Fruit fly (Drosophila melanogaster): ENCODE measurements around the gene eIF5B.

The eIF5B gene

dm6 chr3L:3420674-3421073 is 40.1 kb downstream of the eIF5B start (continued):
- no peak for TF ChIP-seq Six4 (GFP tag; optimal IDR thresholded peaks at IDR 0.05)
- no peak for TF ChIP-seq Dip3 (GFP tag; optimal IDR thresholded peaks at IDR 0.05)
- TF ChIP-seq eyg (GFP tag; optimal IDR thresholded peaks at IDR 0.05): no peak
- no peak for TF ChIP-seq chif (GFP tag; optimal IDR thresholded peaks at IDR 0.05)
- TF ChIP-seq CG4707 (GFP tag; optimal IDR thresholded peaks at IDR 0.05): no peak
- TF ChIP-seq en (GFP tag; optimal IDR thresholded peaks at IDR 0.05): no peak
- TF ChIP-seq Dfd (GFP tag; optimal IDR thresholded peaks at IDR 0.05): no peak
- no peak for TF ChIP-seq run (tag; optimal IDR thresholded peaks at IDR 0.05)
- TF ChIP-seq Doc2 (GFP tag; IDR thresholded peaks at IDR 0.05): no peak
- TF ChIP-seq Hey (tag; optimal IDR thresholded peaks at IDR 0.05): no peak
- no peak for TF ChIP-seq CG7963 (GFP tag; IDR thresholded peaks at IDR 0.05; ENCODE audit: partially characterized antibody)
- TF ChIP-seq CG7839 (tag; optimal IDR thresholded peaks at IDR 0.05): peak; percentile 34
- TF ChIP-seq cato (GFP tag; optimal IDR thresholded peaks at IDR 0.05; ENCODE audit: borderline replicate concordance): no peak
- TF ChIP-seq zfh1 (GFP tag; IDR thresholded peaks at IDR 0.05): no peak
- TF ChIP-seq D19A (tag; optimal IDR thresholded peaks at IDR 0.05): no peak
- TF ChIP-seq Oli (tag; optimal IDR thresholded peaks at IDR 0.05): peak; percentile 3
- TF ChIP-seq CG10267 (tag; optimal IDR thresholded peaks at IDR 0.05): no peak
- TF ChIP-seq jing (GFP tag; optimal IDR thresholded peaks at IDR 0.05): no peak
- TF ChIP-seq CG13424 (tag; optimal IDR thresholded peaks at IDR 0.05): peak; percentile 11
- no peak for TF ChIP-seq CG7987 (GFP tag; optimal IDR thresholded peaks at IDR 0.05)
- TF ChIP-seq HLH3B (GFP tag; IDR thresholded peaks at IDR 0.05): no peak
- no peak for TF ChIP-seq Dbx (GFP tag; IDR thresholded peaks at IDR 0.05)
- no peak for TF ChIP-seq YL-1 (GFP tag; optimal IDR thresholded peaks at IDR 0.05)
- TF ChIP-seq h (optimal IDR thresholded peaks at IDR 0.05): no peak
- no peak for TF ChIP-seq HLH4C (GFP tag; IDR thresholded peaks at IDR 0.05; ENCODE audit: partially characterized antibody)
- TF ChIP-seq CG10274 (GFP tag; optimal IDR thresholded peaks at IDR 0.05): no peak
- TF ChIP-seq CG12236 (GFP tag; optimal IDR thresholded peaks at IDR 0.05): no peak
- no peak for TF ChIP-seq Dp (GFP tag; optimal IDR thresholded peaks at IDR 0.05)
- TF ChIP-seq Oaz (GFP tag; IDR thresholded peaks at IDR 0.05): no peak
- no peak for TF ChIP-seq CG31224 (GFP tag; IDR thresholded peaks at IDR 0.05)
- no peak for TF ChIP-seq CG12942 (GFP tag; optimal IDR thresholded peaks at IDR 0.05)
- TF ChIP-seq CG11093 (GFP tag; IDR thresholded peaks at IDR 0.05): no peak
- TF ChIP-seq Adf1 (GFP tag; IDR thresholded peaks at IDR 0.05): no peak
- TF ChIP-seq CG7372 (GFP tag; IDR thresholded peaks at IDR 0.05): no peak
- peak; percentile 14 for TF ChIP-seq lilli (GFP tag; optimal IDR thresholded peaks at IDR 0.05)
- TF ChIP-seq maf-S (GFP tag; optimal IDR thresholded peaks at IDR 0.05): no peak
- TF ChIP-seq CG11560 (tag; IDR thresholded peaks at IDR 0.05): no peak
- no peak for TF ChIP-seq CG8290 (GFP tag; optimal IDR thresholded peaks at IDR 0.05)
- no peak for TF ChIP-seq CG8290 (tag; optimal IDR thresholded peaks at IDR 0.05)
- TF ChIP-seq CkIIα-i1 (GFP tag; IDR thresholded peaks at IDR 0.05): no peak
- no peak for TF ChIP-seq TFAM (GFP tag; optimal IDR thresholded peaks at IDR 0.05)
- TF ChIP-seq Meics (GFP tag; optimal IDR thresholded peaks at IDR 0.05): peak; percentile 20
- TF ChIP-seq croc (GFP tag; conservative IDR thresholded peaks at IDR 0.05): no peak
- TF ChIP-seq CG14441 (GFP tag; IDR thresholded peaks at IDR 0.05): no peak
- no peak for TF ChIP-seq knrl (GFP tag; IDR thresholded peaks at IDR 0.05; ENCODE audit: partially characterized antibody)
- TF ChIP-seq CG12071 (GFP tag; optimal IDR thresholded peaks at IDR 0.05): no peak
- TF ChIP-seq CG30403 (GFP tag; optimal IDR thresholded peaks at IDR 0.05): peak; percentile 2
- no peak for TF ChIP-seq CG10565 (GFP tag; optimal IDR thresholded peaks at IDR 0.05)
- TF ChIP-seq fd102C (GFP tag; optimal IDR thresholded peaks at IDR 0.05): no peak
- TF ChIP-seq CG3281 (GFP tag; optimal IDR thresholded peaks at IDR 0.05): peak; percentile 36
- no peak for TF ChIP-seq B-H2 (GFP tag; optimal IDR thresholded peaks at IDR 0.05)
- no peak for TF ChIP-seq CG9727 (GFP tag; optimal IDR thresholded peaks at IDR 0.05)
- TF ChIP-seq MTF-1 (GFP tag; optimal IDR thresholded peaks at IDR 0.05; ENCODE audit: borderline replicate concordance): no peak
